Worm (Caenorhabditis elegans): ENCODE results near the gene M01B2.8.

DNA sequence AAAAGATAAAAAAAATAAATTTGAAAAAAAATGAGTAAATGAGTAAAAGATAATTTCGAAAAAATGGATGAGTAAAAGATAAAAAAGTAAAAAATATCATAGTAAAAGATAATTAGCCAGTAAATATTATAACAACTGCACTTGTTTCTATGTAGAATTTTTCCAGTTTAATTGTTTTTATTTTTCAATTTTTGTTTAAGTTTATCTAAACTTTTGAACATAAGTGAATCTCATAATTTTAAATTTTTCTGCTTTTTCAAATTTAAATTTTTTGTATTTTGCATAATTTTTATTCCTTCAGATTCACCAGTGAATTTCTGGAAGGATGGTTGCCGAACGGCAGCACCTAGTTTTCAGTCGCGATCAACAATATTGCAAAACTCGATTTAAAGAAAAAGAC lies 18.7 kb upstream of the M01B2.8 start, which contains the start of gene chil-12:
- TF ChIP-seq dao-5 (tag; optimal IDR thresholded peaks at IDR 0.05) (no peak), W03F9.2 (tag; optimal IDR thresholded peaks at IDR 0.05) (no peak)
